Worm (Caenorhabditis elegans) whole organism, early embryonic: ENCODE measurements around the gene T10D4.11.
"Not testable (repeated sequence)": the region's sequence is repeated elsewhere in the genome, so short reads cannot be mapped to it uniquely, and the experiment has no call there.

Experiments
- ama-1 ChIP-seq: fragments of 150-350 bp; optimal IDR thresholded peaks from 2 replicates; lab custom pipeline; 2014
- hmbx-1 ChIP-seq: sonication (generic microtip); optimal IDR thresholded peaks from 2 replicates; lab custom pipeline; 2016; ENCODE audit warnings: mild to moderate bottlenecking, missing genetic modification characterization, missing compliant biosample characterization

ce11 chrII:3142855-3143254 lies 6.6 kb downstream of the T10D4.11 start, which contains the start of gene sri-42:
- TF ChIP-seq hmbx-1 (tag; lab: Kevin White, UChicago); ama-1 (lab: Kevin White, UChicago): not testable (repeated sequence)
